Fruit fly (Drosophila melanogaster) whole organism, wandering third instar larva: ENCODE data around the gene Srp72.

Source experiments
- GATAd ChIP-seq: sonication (Bioruptor generic); optimal IDR thresholded peaks from 2 replicates; lab custom pipeline; 2016; ENCODE audit warnings: missing biosample characterization, missing genetic modification characterization
- N ChIP-seq: fragments of >200 bp; optimal IDR thresholded peaks from 2 replicates; lab custom pipeline; 2018; ENCODE audit warnings: missing biosample characterization, missing external identifiers, missing genetic modification characterization
- br ChIP-seq: fragments of 200-800 bp; sonication (Bioruptor generic); optimal IDR thresholded peaks from 2 replicates; lab custom pipeline; 2016; ENCODE audit warnings: missing biosample characterization, missing genetic modification characterization
- dl ChIP-seq, 2 experiments: fragments of 175-275, 200-275 bp in 1 of 2; fragments of 200-275 bp in 1 of 2; sonication (Bioruptor generic); optimal IDR thresholded peaks; lab custom pipeline; 2018; ENCODE audit warnings: mild to moderate bottlenecking in 2 of 2, missing biosample characterization in 2 of 2, missing genetic modification characterization in 2 of 2, moderate library complexity in 2 of 2; ENCODE audit not compliant: partially characterized antibody in 2 of 2, insufficient read depth in 1 of 2
- fru ChIP-seq: fragments of 200-800 bp; sonication (Bioruptor generic); optimal IDR thresholded peaks from 3 replicates; lab custom pipeline; 2016; ENCODE audit warnings: missing biosample characterization, mild to moderate bottlenecking, missing genetic modification characterization
- h ChIP-seq: fragments of 200-800 bp; sonication (Bioruptor generic); optimal IDR thresholded peaks from 3 replicates; lab custom pipeline; 2016; ENCODE audit warnings: missing biosample characterization, mild to moderate bottlenecking, missing genetic modification characterization
- psq ChIP-seq: fragments of 200-800 bp; sonication (Bioruptor generic); optimal IDR thresholded peaks from 3 replicates; lab custom pipeline; 2017; ENCODE audit warnings: missing biosample characterization, mild to moderate bottlenecking, missing genetic modification characterization, moderate library complexity
- sv ChIP-seq: fragments of 200-800 bp; sonication (Bioruptor generic); optimal IDR thresholded peaks from 3 replicates; lab custom pipeline; 2016; ENCODE audit warnings: missing biosample characterization, missing genetic modification characterization

dm6 chr3R:20543220-20543619, 45.3 kb upstream of the Srp72 start:
- TF ChIP-seq h (GFP tag; lab: Kevin White, UChicago) (no peak), psq (GFP tag; lab: Kevin White, UChicago) (peak; percentile 37), dl (GFP tag; optimal IDR thresholded peaks at IDR 0.05; lab: Kevin White, UChicago; ENCODE audit: insufficient read depth in 1 of 2, partially characterized antibody in 2 of 2) (no peak), br (GFP tag; lab: Kevin White, UChicago) (no peak), fru (GFP tag; lab: Kevin White, UChicago) (no peak), N (GFP tag; lab: Kevin White, UChicago) (no peak), sv (no peak), GATAd (no peak)
